Worm (Caenorhabditis elegans) whole organism, L1 larva: ENCODE measurements around the gene T13H5.1.

Experiments used
- fos-1 ChIP-seq: fragments of 150-350 bp; optimal IDR thresholded peaks from 2 replicates; lab custom pipeline; 2014; ENCODE audit warnings: missing biosample characterization, missing genetic modification characterization
- zag-1 ChIP-seq: fragments of 150-350 bp; optimal IDR thresholded peaks from 2 replicates; lab custom pipeline; 2014; ENCODE audit warnings: missing biosample characterization, missing genetic modification characterization

ce11 chrII:8440792-8441191, 68.1 kb downstream of the T13H5.1 start:
- TF ChIP-seq zag-1 (tag; lab: Kevin White, UChicago) (no peak), fos-1 (tag; lab: Kevin White, UChicago) (no peak)
